Worm (Caenorhabditis elegans): ENCODE measurements around the gene F02C12.3.

The F02C12.3 gene

DNA sequence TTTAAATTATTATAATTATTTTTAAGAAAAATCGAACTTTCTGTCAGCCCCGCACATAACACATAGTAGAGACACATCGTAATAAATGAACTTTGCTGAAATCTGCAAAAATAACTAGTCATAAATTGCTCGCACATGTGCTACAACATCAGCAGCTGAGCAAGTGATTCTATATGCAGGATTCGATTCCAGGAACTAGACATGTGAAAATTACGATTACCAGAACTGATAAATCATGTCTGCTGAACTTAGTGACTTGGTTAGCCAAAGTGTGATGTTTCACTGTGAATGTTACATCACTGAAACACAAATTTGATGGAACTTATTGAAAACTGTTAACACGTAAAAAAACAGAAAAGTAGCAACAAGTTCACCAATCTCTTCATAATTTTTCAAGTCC is 49.5 kb upstream of the F02C12.3 start:
- TF ChIP-seq F13H6.1 (tag; optimal IDR thresholded peaks at IDR 0.05) (no peak), sma-9 (GFP tag; optimal IDR thresholded peaks at IDR 0.05) (peak; percentile 8), sma-9 (tag; optimal IDR thresholded peaks at IDR 0.05) (no peak)

DNA sequence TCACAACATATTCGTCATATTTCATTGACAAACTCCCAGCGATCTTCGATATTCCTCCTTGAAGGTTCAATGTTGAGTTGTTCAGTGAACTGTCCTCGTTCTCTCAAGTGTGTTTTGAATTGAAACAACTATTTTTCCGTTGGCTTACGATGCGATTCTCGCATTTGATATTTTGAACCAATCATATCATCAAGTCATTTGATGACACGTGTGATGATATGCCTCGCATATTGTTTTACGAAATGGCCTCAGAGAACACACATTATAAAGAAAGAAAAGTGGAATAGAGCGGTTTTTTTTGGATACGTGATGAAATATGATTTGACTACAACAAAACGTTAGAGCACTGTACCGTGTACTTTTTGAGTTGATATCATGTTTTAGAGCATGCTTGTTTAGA is 48.4 kb upstream of the F02C12.3 start:
- no peak for TF ChIP-seq nhr-12 (tag; optimal IDR thresholded peaks at IDR 0.05)
- peak; percentile 93 for TF ChIP-seq crh-2 (tag; optimal IDR thresholded peaks at IDR 0.05)
- TF ChIP-seq skn-1 (tag; optimal IDR thresholded peaks at IDR 0.05), result peak; percentile 26
- TF ChIP-seq snpc-4 (tag; optimal IDR thresholded peaks at IDR 0.05), result no peak
- TF ChIP-seq zag-1 (tag; optimal IDR thresholded peaks at IDR 0.05), result no peak
- no peak for TF ChIP-seq ceh-16 (tag; optimal IDR thresholded peaks at IDR 0.05)
- TF ChIP-seq nhr-25 (tag; optimal IDR thresholded peaks at IDR 0.05), result no peak
- no peak for TF ChIP-seq lin-13 (GFP tag; optimal IDR thresholded peaks at IDR 0.05)
- TF ChIP-seq unc-39 (tag; optimal IDR thresholded peaks at IDR 0.05), result no peak
- TF ChIP-seq ZK546.5 (tag; optimal IDR thresholded peaks at IDR 0.05), result no peak
- no peak for TF ChIP-seq Y55F3AM.14 (GFP tag; optimal IDR thresholded peaks at IDR 0.05)
- TF ChIP-seq elt-1 (tag; optimal IDR thresholded peaks at IDR 0.05), result no peak
- TF ChIP-seq peb-1 (tag; optimal IDR thresholded peaks at IDR 0.05), result no peak
- no peak for TF ChIP-seq nhr-237 (tag; optimal IDR thresholded peaks at IDR 0.05)
- no peak for TF ChIP-seq nhr-11 (tag; optimal IDR thresholded peaks at IDR 0.05)
- no peak for TF ChIP-seq mbf-1 (tag; optimal IDR thresholded peaks at IDR 0.05)
- no peak for TF ChIP-seq nhr-77 (tag; optimal IDR thresholded peaks at IDR 0.05)
- no peak for TF ChIP-seq elt-3 (tag; optimal IDR thresholded peaks at IDR 0.05)
- TF ChIP-seq ztf-4 (tag; optimal IDR thresholded peaks at IDR 0.05), result peak; percentile 32
- TF ChIP-seq sma-3 (GFP tag; optimal IDR thresholded peaks at IDR 0.05), result peak; percentile 86
- TF ChIP-seq nhr-129 (tag; optimal IDR thresholded peaks at IDR 0.05), result peak; percentile 96
- peak; percentile 79 for TF ChIP-seq nhr-6 (tag; optimal IDR thresholded peaks at IDR 0.05)
- TF ChIP-seq blmp-1 (tag; optimal IDR thresholded peaks at IDR 0.05; ENCODE audit: insufficient read depth), result peak; percentile 72
- TF ChIP-seq lsy-2 (tag; optimal IDR thresholded peaks at IDR 0.05), result peak in 1 of 2 experiments; percentile 73
- TF ChIP-seq unc-62 (GFP tag; optimal IDR thresholded peaks at IDR 0.05), result no peak
- no peak for TF ChIP-seq alr-1 (tag; optimal IDR thresholded peaks at IDR 0.05)
- TF ChIP-seq ztf-1 (GFP tag; conservative IDR thresholded peaks at IDR 0.05), result no peak
- no peak for TF ChIP-seq aly-2 (tag; optimal IDR thresholded peaks at IDR 0.05)
- peak in 1 of 2 experiments; percentile 39 for TF ChIP-seq mdl-1 (tag; optimal IDR thresholded peaks at IDR 0.05)
- no peak for TF ChIP-seq nhr-10 (tag; optimal IDR thresholded peaks at IDR 0.05)
- TF ChIP-seq ztf-11 (tag; optimal IDR thresholded peaks at IDR 0.05), result no peak
- no peak for TF ChIP-seq lin-39 (tag; optimal IDR thresholded peaks at IDR 0.05)
- TF ChIP-seq mab-5 (tag; optimal IDR thresholded peaks at IDR 0.05), result no peak
- TF ChIP-seq nhr-23 (tag; optimal IDR thresholded peaks at IDR 0.05), result no peak
- no peak for TF ChIP-seq ceh-82 (tag; optimal IDR thresholded peaks at IDR 0.05)
- no peak for TF ChIP-seq dmd-4 (tag; optimal IDR thresholded peaks at IDR 0.05)
- no peak for TF ChIP-seq R02D3.7 (tag; optimal IDR thresholded peaks at IDR 0.05)
- TF ChIP-seq unc-55 (GFP tag; optimal IDR thresholded peaks at IDR 0.05), result no peak
- TF ChIP-seq lin-11 (tag; optimal IDR thresholded peaks at IDR 0.05), result no peak
- TF ChIP-seq nhr-21 (tag; optimal IDR thresholded peaks at IDR 0.05), result peak; percentile 94
- no peak for TF ChIP-seq ama-1 (optimal IDR thresholded peaks at IDR 0.05)
- TF ChIP-seq gmeb-1 (tag; optimal IDR thresholded peaks at IDR 0.05), result peak; percentile 51
- TF ChIP-seq C34F6.9 (tag; optimal IDR thresholded peaks at IDR 0.05), result peak; percentile 55
- TF ChIP-seq F13H6.1 (tag; optimal IDR thresholded peaks at IDR 0.05), result peak; percentile 46
- peak; percentile 95 for TF ChIP-seq sma-9 (GFP tag; optimal IDR thresholded peaks at IDR 0.05)
- TF ChIP-seq sma-9 (tag; optimal IDR thresholded peaks at IDR 0.05), result no peak
- peak; percentile 33 for TF ChIP-seq fos-1 (tag; optimal IDR thresholded peaks at IDR 0.05)

Data from whole organism, L2 larva.